Worm (Caenorhabditis elegans) whole organism, L4 larva: ENCODE results near the gene K02C4.3.

Experiments used
- F10B5.3 ChIP-seq: sonication (generic microtip); optimal IDR thresholded peaks from 2 replicates; lab custom pipeline; 2016; ENCODE audit warnings: mild to moderate bottlenecking, missing genetic modification characterization, missing compliant biosample characterization
- F26F4.8 ChIP-seq: fragments of 200-800 bp; sonication (Bioruptor generic); conservative IDR thresholded peaks from 2 replicates; pipeline ENCODE4 v1.3.6; 2022; ENCODE audit warnings: missing genetic modification characterization, missing compliant biosample characterization
- F37D6.2 ChIP-seq: sonication (generic microtip); optimal IDR thresholded peaks from 2 replicates; lab custom pipeline; 2016; ENCODE audit warnings: mild to moderate bottlenecking, missing genetic modification characterization, missing compliant biosample characterization
- R02D3.7 ChIP-seq: fragments of 150-350 bp; sonication (generic microtip); optimal IDR thresholded peaks from 3 replicates; lab custom pipeline; 2014; ENCODE audit warnings: missing biosample characterization, missing genetic modification characterization
- ZK546.5 ChIP-seq, 2 experiments: sonication (generic microtip); optimal IDR thresholded peaks; 2 replicates each; lab custom pipeline; 2017; ENCODE audit warnings: missing biosample characterization in 2 of 2, missing genetic modification characterization in 2 of 2
- aha-1 ChIP-seq: fragments of 150-350 bp; peaks from one replicate; lab custom pipeline; 2014; ENCODE audit warnings: missing biosample characterization, missing genetic modification characterization
- ama-1 ChIP-seq: fragments of 150-350 bp; optimal IDR thresholded peaks from 2 replicates; lab custom pipeline; 2014; ENCODE audit warnings: inconsistent platforms, mixed read lengths
- ces-1 ChIP-seq: fragments of 150-350 bp; sonication (generic microtip); optimal IDR thresholded peaks from 4 replicates; lab custom pipeline; 2014; ENCODE audit warnings: missing biosample characterization, missing genetic modification reagents, missing genetic modification characterization
- ctbp-1 ChIP-seq: fragments of 200-800 bp; sonication (Bioruptor generic); IDR thresholded peaks from 2 replicates; pipeline ENCODE4 v1.3.6; 2022; ENCODE audit warnings: missing genetic modification reagents, missing genetic modification characterization, missing compliant biosample characterization
- daf-16 ChIP-seq, 3 experiments: sonication (generic microtip); optimal IDR thresholded peaks; 2 replicates each; lab custom pipeline; 2016 to 2017; ENCODE audit warnings: missing genetic modification characterization in 3 of 3, missing genetic modification reagents in 3 of 3, mild to moderate bottlenecking in 2 of 3, missing compliant biosample characterization in 2 of 3, missing biosample characterization in 1 of 3, moderate library complexity in 1 of 3
- daf-19 ChIP-seq: fragments of 200-800 bp; sonication (Bioruptor generic); conservative IDR thresholded peaks from 2 replicates; pipeline ENCODE4 v1.3.6; 2022; ENCODE audit warnings: missing genetic modification characterization, missing compliant biosample characterization
- daf-8 ChIP-seq: fragments of 200-800 bp; sonication (Bioruptor generic); IDR thresholded peaks from 2 replicates; pipeline ENCODE4 v1.3.6; 2022; ENCODE audit warnings: missing genetic modification characterization, missing compliant biosample characterization
- dmd-6 ChIP-seq: fragments of 200-800 bp; sonication (Bioruptor generic); IDR thresholded peaks from 2 replicates; pipeline ENCODE4 v1.3.6; 2022; ENCODE audit warnings: missing genetic modification reagents, missing genetic modification characterization, missing compliant biosample characterization
- dve-1 ChIP-seq: sonication (generic microtip); optimal IDR thresholded peaks from 2 replicates; lab custom pipeline; 2017; ENCODE audit warnings: antibody characterized with exemption, mild to moderate bottlenecking, missing genetic modification characterization, missing compliant biosample characterization; ENCODE audit not compliant: insufficient read depth
- hlh-11 ChIP-seq: fragments of 200-800 bp; sonication (Bioruptor generic); optimal IDR thresholded peaks from 2 replicates; lab custom pipeline; 2018; ENCODE audit warnings: mild to moderate bottlenecking, missing genetic modification characterization, missing compliant biosample characterization
- hlh-30 ChIP-seq: sonication (generic microtip); optimal IDR thresholded peaks from 2 replicates; lab custom pipeline; 2017; ENCODE audit warnings: antibody characterized with exemption, mild to moderate bottlenecking, missing genetic modification characterization, missing compliant biosample characterization; ENCODE audit not compliant: insufficient read depth
- lim-7 ChIP-seq: fragments of 200-800 bp; sonication (Bioruptor generic); IDR thresholded peaks from 2 replicates; pipeline ENCODE4 v1.3.6; 2022; ENCODE audit warnings: missing genetic modification characterization, missing compliant biosample characterization
- lin-1 ChIP-seq: fragments of 200-800 bp; sonication (Bioruptor generic); IDR thresholded peaks from 2 replicates; pipeline ENCODE4 v1.3.6; 2022; ENCODE audit warnings: missing genetic modification reagents, missing genetic modification characterization, missing compliant biosample characterization
- lin-29 ChIP-seq: fragments of 200-800 bp; sonication (Bioruptor generic); IDR thresholded peaks from 2 replicates; pipeline ENCODE4 v1.3.6; 2022; ENCODE audit warnings: missing genetic modification reagents, missing genetic modification characterization, missing compliant biosample characterization
- lsy-2 ChIP-seq, 2 experiments: fragments of 150-350 bp in 1 of 2; sonication (generic microtip) in 1 of 2; optimal IDR thresholded peaks; 2 replicates each; lab custom pipeline; 2014 to 2017; ENCODE audit warnings: missing biosample characterization in 2 of 2, missing genetic modification characterization in 2 of 2
- mep-1 ChIP-seq: fragments of 150-350 bp; sonication (generic microtip); optimal IDR thresholded peaks from 3 replicates; lab custom pipeline; 2014; ENCODE audit warnings: missing biosample characterization, missing genetic modification characterization
- mes-2 ChIP-seq: sonication (generic microtip); optimal IDR thresholded peaks from 2 replicates; lab custom pipeline; 2016; ENCODE audit warnings: missing genotype, mild to moderate bottlenecking, missing genetic modification characterization, missing compliant biosample characterization; ENCODE audit not compliant: poor library complexity, severe bottlenecking
- nhr-25 ChIP-seq: sonication (generic microtip); optimal IDR thresholded peaks from 2 replicates; lab custom pipeline; 2017; ENCODE audit warnings: missing genetic modification characterization, mild to moderate bottlenecking, missing compliant biosample characterization, antibody characterized with exemption, moderate library complexity, borderline replicate concordance; ENCODE audit not compliant: insufficient read depth
- nhr-42 ChIP-seq: fragments of 200-800 bp; sonication (Bioruptor generic); IDR thresholded peaks from 2 replicates; pipeline ENCODE4 v1.3.6; 2022; ENCODE audit warnings: missing genetic modification characterization, missing compliant biosample characterization
- nhr-6 ChIP-seq: fragments of 150-350 bp; optimal IDR thresholded peaks from 2 replicates; lab custom pipeline; 2014; ENCODE audit warnings: missing biosample characterization, missing genetic modification characterization
- rbr-2 ChIP-seq: sonication (generic microtip); optimal IDR thresholded peaks from 2 replicates; lab custom pipeline; 2016; ENCODE audit warnings: missing genotype, missing genetic modification characterization, missing compliant biosample characterization
- saeg-2 ChIP-seq: fragments of 200-800 bp; sonication (Bioruptor generic); IDR thresholded peaks from 2 replicates; pipeline ENCODE4 v1.3.6; 2022; ENCODE audit warnings: missing genetic modification reagents, missing genetic modification characterization, missing compliant biosample characterization
- sdz-12 ChIP-seq: fragments of 200-800 bp; sonication (Bioruptor generic); optimal IDR thresholded peaks from 2 replicates; lab custom pipeline; 2018; ENCODE audit warnings: mild to moderate bottlenecking, missing genetic modification characterization, missing compliant biosample characterization
- skn-1 ChIP-seq: fragments of 150-350 bp; optimal IDR thresholded peaks from 2 replicates; lab custom pipeline; 2014; ENCODE audit warnings: missing biosample characterization, missing genetic modification characterization
- snpc-1.2 ChIP-seq: fragments of 200-800 bp; sonication (Bioruptor generic); IDR thresholded peaks from 2 replicates; pipeline ENCODE4 v1.3.6; 2022; ENCODE audit warnings: missing genetic modification reagents, missing genetic modification characterization, missing compliant biosample characterization
- spr-1 ChIP-seq: sonication (generic microtip); optimal IDR thresholded peaks from 2 replicates; lab custom pipeline; 2016; ENCODE audit warnings: mild to moderate bottlenecking, missing genetic modification characterization, missing compliant biosample characterization
- tag-97 ChIP-seq: fragments of 200-800 bp; sonication (Bioruptor generic); IDR thresholded peaks from 2 replicates; pipeline ENCODE4 v1.3.6; 2022; ENCODE audit warnings: missing genetic modification characterization, missing compliant biosample characterization
- tra-1 ChIP-seq: fragments of 200-800 bp; sonication (Bioruptor generic); IDR thresholded peaks from 2 replicates; pipeline ENCODE4 v1.3.6; 2022; ENCODE audit warnings: missing genetic modification reagents, missing genetic modification characterization, missing compliant biosample characterization
- unc-130 ChIP-seq: sonication (generic microtip); optimal IDR thresholded peaks from 2 replicates; lab custom pipeline; 2016; ENCODE audit warnings: missing genetic modification reagents, missing genetic modification characterization, missing compliant biosample characterization
- unc-62 ChIP-seq, 3 experiments: fragments of 150-350 bp in 1 of 3; sonication (generic microtip); optimal IDR thresholded peaks in 2 of 3; peaks in 1 of 3; 1 replicate in 1 of 3; 2 replicates in 2 of 3; lab custom pipeline; 2014 to 2017; ENCODE audit warnings: missing biosample characterization in 3 of 3, missing genetic modification characterization in 3 of 3, missing genetic modification reagents in 3 of 3, missing genotype in 1 of 3
- zag-1 ChIP-seq: fragments of 150-350 bp; optimal IDR thresholded peaks from 2 replicates; lab custom pipeline; 2014; ENCODE audit warnings: missing biosample characterization, missing genetic modification characterization
- zfp-2 ChIP-seq: sonication (generic microtip); optimal IDR thresholded peaks from 2 replicates; lab custom pipeline; 2016; ENCODE audit warnings: mild to moderate bottlenecking, missing genetic modification characterization, missing compliant biosample characterization

Gene K02C4.3

DNA sequence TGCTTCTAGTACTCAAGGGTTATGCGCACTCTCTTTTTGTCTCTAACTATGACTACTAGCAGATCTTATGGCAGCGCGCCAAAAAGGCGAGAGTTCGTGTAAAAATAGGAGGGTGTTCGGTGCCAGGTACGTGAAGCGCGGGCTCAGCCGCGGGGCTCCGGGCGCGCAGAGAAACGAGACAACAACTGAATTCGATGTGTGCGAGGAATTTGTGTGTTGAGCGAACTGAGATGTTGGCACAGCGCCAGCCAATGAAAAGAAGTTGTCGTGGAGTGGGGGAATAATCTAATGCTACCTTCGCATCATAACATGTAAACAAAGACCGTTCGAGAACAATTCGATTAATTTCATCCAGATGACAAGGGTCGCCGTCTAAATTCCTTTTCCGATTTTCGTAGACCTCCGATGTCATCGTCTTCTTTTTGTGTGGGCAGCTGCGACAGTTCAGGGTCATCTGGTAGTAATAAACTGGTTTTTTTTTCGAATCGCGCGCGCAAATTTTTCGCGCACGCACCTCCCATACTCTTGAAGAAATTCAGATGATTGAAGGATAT, 44.8 kb upstream of the K02C4.3 start (continued):
- TF ChIP-seq hlh-30 = peak; percentile 54
- TF ChIP-seq mes-2 = peak; percentile 43
- no peak for TF ChIP-seq F10B5.3 (tag; lab: Kevin White, UChicago)
- TF ChIP-seq ZK546.5 (tag; optimal IDR thresholded peaks at IDR 0.05; lab: Kevin White, UChicago) = no peak
- TF ChIP-seq ctbp-1 = peak; percentile 82; the same call in 1 of the 2 replicates
- no peak for TF ChIP-seq skn-1
- TF ChIP-seq lin-29 (GFP tag; lab: Robert Waterston, UW) = no peak
- no peak for TF ChIP-seq lin-1
- TF ChIP-seq F26F4.8 (GFP tag; lab: Robert Waterston, UW) = no peak

DNA sequence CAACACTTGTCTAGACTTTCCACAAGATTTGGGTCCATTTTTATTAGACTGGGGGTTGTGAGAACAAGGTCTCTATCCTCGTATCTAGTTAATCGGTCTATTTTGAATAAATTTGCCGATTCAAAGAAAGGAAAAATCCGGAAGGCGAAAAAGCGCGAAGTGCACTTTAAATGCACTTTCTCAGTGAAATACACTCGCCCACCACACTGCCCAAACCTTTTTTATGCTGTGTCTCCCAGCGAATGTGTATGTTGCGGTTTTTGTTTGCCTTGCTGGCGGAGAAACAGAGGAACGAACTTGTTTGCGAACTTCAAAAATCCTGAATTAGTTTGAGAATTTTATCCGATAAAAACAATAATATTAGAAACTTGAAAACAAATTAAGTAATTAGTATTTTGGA, 44.1 kb upstream of the K02C4.3 start:
- TF ChIP-seq mep-1 (peak; percentile 20), skn-1 (no peak), ama-1 (peak; percentile 9), saeg-2 (GFP tag; lab: Robert Waterston, UW) (peak; percentile 12; the same call in 1 of the 2 replicates), mes-2 (peak; percentile 44), nhr-6 (tag; lab: Kevin White, UChicago) (no peak)

DNA sequence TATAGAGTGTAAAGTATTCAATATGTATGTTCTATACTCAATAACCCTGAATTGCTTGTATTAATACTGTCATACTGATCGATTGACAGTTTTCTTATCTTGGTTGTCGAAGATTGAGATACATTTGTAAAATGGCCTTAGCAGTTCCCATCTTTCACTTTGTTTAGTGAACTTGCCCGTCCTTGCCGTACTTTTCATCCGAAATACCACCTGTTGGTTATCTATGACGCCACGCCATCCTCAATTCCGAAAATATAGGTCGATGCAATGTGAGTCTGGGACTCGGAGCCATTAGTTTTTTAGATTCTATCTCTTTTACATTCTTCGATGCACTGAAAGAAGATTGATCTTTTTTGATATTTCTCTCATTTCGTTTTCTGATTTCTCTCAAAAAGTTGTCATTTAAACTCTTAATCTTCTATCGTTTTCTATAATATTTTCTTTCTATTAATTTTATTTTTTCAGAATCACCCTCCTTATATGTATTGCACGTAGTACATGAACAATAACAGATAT, 42.9 kb upstream of the K02C4.3 start, which contains the start of gene ulp-4:
Gene ulp-4 (plus strand): TSS at position 466 of the 516 bp plus-strand sequence.
- TF ChIP-seq zag-1 (no peak), zfp-2 (tag; lab: Kevin White, UChicago) (no peak), sdz-12 (GFP tag; lab: Kevin White, UChicago) (no peak), rbr-2 (no peak), R02D3.7 (tag; lab: Kevin White, UChicago) (no peak), tra-1 (GFP tag; lab: Robert Waterston, UW) (peak; percentile 40; the same call in 1 of the 2 replicates), ces-1 (GFP tag; lab: Kevin White, UChicago) (no peak), lim-7 (GFP tag; lab: Robert Waterston, UW) (no peak), snpc-1.2 (GFP tag; lab: Robert Waterston, UW) (no peak), unc-130 (GFP tag; lab: Kevin White, UChicago) (no peak), daf-8 (GFP tag; lab: Robert Waterston, UW) (no peak), mep-1 (no peak), dve-1 (peak; percentile 26), dmd-6 (peak; percentile 46; the same call in 1 of the 2 replicates), lsy-2 (tag; optimal IDR thresholded peaks at IDR 0.05; lab: Kevin White, UChicago) (peak in 1 of 2 experiments; percentile 19), tag-97 (GFP tag; lab: Robert Waterston, UW) (no peak), daf-19 (GFP tag; lab: Robert Waterston, UW) (no peak), daf-16 (GFP tag; optimal IDR thresholded peaks at IDR 0.05; lab: Kevin White, UChicago) (peak in 1 of 2 experiments; percentile 10), daf-16 (tag; optimal IDR thresholded peaks at IDR 0.05; lab: Kevin White, UChicago) (no peak), nhr-42 (no peak), unc-62 (GFP tag; optimal IDR thresholded peaks at IDR 0.05 in 1 of 2; lab: Kevin White, UChicago) (peak in 1 of 2 experiments; percentile 73), unc-62 (tag; optimal IDR thresholded peaks at IDR 0.05; lab: Kevin White, UChicago) (no peak), nhr-25 (tag; lab: Kevin White, UChicago) (peak; percentile 30), F37D6.2 (no peak), saeg-2 (GFP tag; lab: Robert Waterston, UW) (no peak), aha-1 (tag; lab: Kevin White, UChicago) (peak; percentile 70), mes-2 (peak; percentile 30), spr-1 (no peak), hlh-11 (tag; lab: Kevin White, UChicago) (peak; percentile 18)
